Worm (Caenorhabditis elegans) whole organism, young adult: ENCODE results near the gene pmk-3.

Source experiments
- C06A6.2 ChIP-seq: fragments of 200-800 bp; sonication (Bioruptor generic); conservative IDR thresholded peaks from 2 replicates; pipeline ENCODE4 v1.3.6; 2022; ENCODE audit warnings: missing genetic modification characterization, missing compliant biosample characterization
- C17E4.6 ChIP-seq: fragments of 200-800 bp; sonication (Bioruptor generic); IDR thresholded peaks from 2 replicates; pipeline ENCODE4 v1.3.6; 2022; ENCODE audit warnings: missing genetic modification reagents, missing genetic modification characterization, missing compliant biosample characterization
- F10E7.11 ChIP-seq: sonication (generic microtip); optimal IDR thresholded peaks from 2 replicates; lab custom pipeline; 2017; ENCODE audit warnings: mild to moderate bottlenecking, missing genetic modification characterization, moderate library complexity, missing compliant biosample characterization
- F33H1.4 ChIP-seq: fragments of 200-800 bp; sonication (Bioruptor generic); IDR thresholded peaks from 2 replicates; pipeline ENCODE4 v1.3.6; 2022; ENCODE audit warnings: missing genetic modification reagents, missing genetic modification characterization, missing compliant biosample characterization
- F49E8.2 ChIP-seq: sonication (generic microtip); optimal IDR thresholded peaks from 3 replicates; lab custom pipeline; 2017; ENCODE audit warnings: missing genetic modification characterization, mild to moderate bottlenecking, missing compliant biosample characterization, antibody characterized with exemption, moderate library complexity; ENCODE audit not compliant: insufficient read depth
- Y53F4B.3 ChIP-seq: fragments of 200-800 bp; sonication (Bioruptor generic); IDR thresholded peaks from 2 replicates; pipeline ENCODE4 v1.3.6; 2022; ENCODE audit warnings: missing genetic modification reagents, missing genetic modification characterization, missing compliant biosample characterization
- Y56A3A.18 ChIP-seq: fragments of 200-800 bp; sonication (Bioruptor generic); IDR thresholded peaks from 2 replicates; pipeline ENCODE4 v1.3.6; 2022; ENCODE audit warnings: missing genetic modification reagents, missing genetic modification characterization, missing compliant biosample characterization
- Y67H2A.10 ChIP-seq: fragments of 200-800 bp; sonication (Bioruptor generic); conservative IDR thresholded peaks from 2 replicates; pipeline ENCODE4 v1.3.6; 2022; ENCODE audit warnings: missing genetic modification reagents, missing genetic modification characterization, missing compliant biosample characterization
- akir-1 ChIP-seq: fragments of 200-800 bp; sonication (Bioruptor generic); optimal IDR thresholded peaks from 2 replicates; lab custom pipeline; 2018; ENCODE audit warnings: mild to moderate bottlenecking, missing genetic modification characterization, moderate library complexity, missing compliant biosample characterization
- ama-1 ChIP-seq, 3 experiments: fragments of 150-350 bp in 1 of 3; sonication (generic microtip) in 2 of 3; optimal IDR thresholded peaks; 2 replicates each; lab custom pipeline; 2014 to 2018; ENCODE audit warnings: missing biosample characterization in 2 of 3, missing genetic modification characterization in 2 of 3, missing genetic modification reagents in 2 of 3
- aptf-3 ChIP-seq: fragments of 200-800 bp; sonication (Bioruptor generic); IDR thresholded peaks from 2 replicates; pipeline ENCODE4 v1.3.6; 2022; ENCODE audit warnings: missing genetic modification characterization, missing compliant biosample characterization
- attf-5 ChIP-seq: fragments of 200-800 bp; sonication (Bioruptor generic); optimal IDR thresholded peaks from 2 replicates; lab custom pipeline; 2018; ENCODE audit warnings: mild to moderate bottlenecking, missing genetic modification characterization, missing compliant biosample characterization
- bed-2 ChIP-seq: fragments of 200-800 bp; sonication (Bioruptor generic); IDR thresholded peaks from 2 replicates; pipeline ENCODE4 v1.3.6; 2022; ENCODE audit warnings: missing genetic modification reagents, missing genetic modification characterization, missing compliant biosample characterization
- ceh-40 ChIP-seq: fragments of 200-800 bp; sonication (Bioruptor generic); IDR thresholded peaks from 2 replicates; pipeline ENCODE4 v1.3.6; 2022; ENCODE audit warnings: missing genetic modification characterization, missing compliant biosample characterization
- ceh-58 ChIP-seq: fragments of 200-800 bp; sonication (Bioruptor generic); IDR thresholded peaks from 2 replicates; pipeline ENCODE4 v1.3.6; 2022; ENCODE audit warnings: missing genetic modification characterization, missing compliant biosample characterization
- chd-7 ChIP-seq: sonication (generic microtip); optimal IDR thresholded peaks from 2 replicates; lab custom pipeline; 2016; ENCODE audit warnings: mild to moderate bottlenecking, missing genetic modification characterization, moderate library complexity, missing compliant biosample characterization
- egl-18 ChIP-seq: fragments of 200-800 bp; sonication (Bioruptor generic); IDR thresholded peaks from 2 replicates; pipeline ENCODE4 v1.3.6; 2022; ENCODE audit warnings: missing genetic modification reagents, missing genetic modification characterization, missing compliant biosample characterization
- egl-44 ChIP-seq: fragments of 200-800 bp; sonication (Bioruptor generic); IDR thresholded peaks from 2 replicates; pipeline ENCODE4 v1.3.6; 2022; ENCODE audit warnings: missing genetic modification reagents, missing genetic modification characterization, missing compliant biosample characterization
- hmg-1.2 ChIP-seq: fragments of 200-800 bp; sonication (Bioruptor generic); IDR thresholded peaks from 2 replicates; pipeline ENCODE4 v1.3.6; 2022; ENCODE audit warnings: missing genetic modification reagents, missing genetic modification characterization, missing compliant biosample characterization
- lin-35 ChIP-seq, 3 experiments: fragments of 150-350 bp in 2 of 3; sonication (generic microtip) in 1 of 3; optimal IDR thresholded peaks; 2 replicates each; lab custom pipeline; 2014 to 2018; ENCODE audit warnings: missing biosample characterization in 3 of 3, missing genetic modification characterization in 3 of 3, missing genetic modification reagents in 3 of 3
- lin-54 ChIP-seq: fragments of 200-800 bp; sonication (Bioruptor generic); optimal IDR thresholded peaks from 2 replicates; lab custom pipeline; 2018; ENCODE audit warnings: mild to moderate bottlenecking, missing genetic modification characterization, missing compliant biosample characterization
- lsl-1 ChIP-seq: fragments of 200-800 bp; sonication (Bioruptor generic); optimal IDR thresholded peaks from 2 replicates; lab custom pipeline; 2018; ENCODE audit warnings: mild to moderate bottlenecking, missing genetic modification characterization, moderate library complexity, missing compliant biosample characterization
- madf-10 ChIP-seq: sonication (generic microtip); optimal IDR thresholded peaks from 2 replicates; lab custom pipeline; 2016; ENCODE audit warnings: mild to moderate bottlenecking, missing genetic modification characterization, missing compliant biosample characterization
- madf-3 ChIP-seq: fragments of 200-800 bp; sonication (Bioruptor generic); IDR thresholded peaks from 2 replicates; pipeline ENCODE4 v1.3.6; 2022; ENCODE audit warnings: missing genetic modification reagents, missing genetic modification characterization, missing compliant biosample characterization
- madf-8 ChIP-seq: fragments of 200-800 bp; sonication (Bioruptor generic); conservative IDR thresholded peaks from 2 replicates; pipeline ENCODE4 v1.3.6; 2022; ENCODE audit warnings: missing genetic modification reagents, missing genetic modification characterization, missing compliant biosample characterization
- mcd-1 ChIP-seq: fragments of 200-800 bp; sonication (Bioruptor generic); IDR thresholded peaks from 2 replicates; pipeline ENCODE4 v1.3.6; 2022; ENCODE audit warnings: missing genetic modification reagents, missing genetic modification characterization, missing compliant biosample characterization
- nfyb-1 ChIP-seq: fragments of 200-800 bp; sonication (Bioruptor generic); IDR thresholded peaks from 2 replicates; pipeline ENCODE4 v1.3.6; 2022; ENCODE audit warnings: missing genetic modification reagents, missing genetic modification characterization, missing compliant biosample characterization
- nhr-80 ChIP-seq: sonication (generic microtip); optimal IDR thresholded peaks from 2 replicates; lab custom pipeline; 2016; ENCODE audit warnings: missing genetic modification characterization, missing compliant biosample characterization
- nhr-90 ChIP-seq: sonication (generic microtip); optimal IDR thresholded peaks from 2 replicates; lab custom pipeline; 2016; ENCODE audit warnings: missing genotype, mild to moderate bottlenecking, missing genetic modification characterization, missing compliant biosample characterization
- rcor-1 ChIP-seq: fragments of 200-800 bp; sonication (Bioruptor generic); IDR thresholded peaks from 2 replicates; pipeline ENCODE4 v1.3.6; 2022; ENCODE audit warnings: missing genetic modification reagents, missing genetic modification characterization, missing compliant biosample characterization
- snpc-1.3 ChIP-seq: sonication (generic microtip); optimal IDR thresholded peaks from 2 replicates; lab custom pipeline; 2017; ENCODE audit warnings: missing genetic modification characterization, mild to moderate bottlenecking, missing compliant biosample characterization, antibody characterized with exemption, moderate library complexity, missing genotype, missing genetic modification reagents; ENCODE audit not compliant: insufficient read depth
- tlf-1 ChIP-seq: fragments of 200-800 bp; sonication (Bioruptor generic); optimal IDR thresholded peaks from 2 replicates; lab custom pipeline; 2018; ENCODE audit warnings: mild to moderate bottlenecking, missing genetic modification characterization, missing compliant biosample characterization
- unc-130 ChIP-seq: sonication (generic microtip); optimal IDR thresholded peaks from 2 replicates; lab custom pipeline; 2016; ENCODE audit warnings: missing genetic modification reagents, missing genetic modification characterization, missing compliant biosample characterization
- xnd-1 ChIP-seq: sonication (generic microtip); optimal IDR thresholded peaks from 2 replicates; lab custom pipeline; 2016; ENCODE audit warnings: missing genotype, missing genetic modification reagents, missing genetic modification characterization, missing compliant biosample characterization
- ztf-25 ChIP-seq: fragments of 200-800 bp; sonication (Bioruptor generic); IDR thresholded peaks from 2 replicates; pipeline ENCODE4 v1.3.6; 2022; ENCODE audit warnings: missing genetic modification reagents, missing genetic modification characterization, missing compliant biosample characterization

pmk-3 gene

ce11 chrIV:8152145-8152544, 13.1 kb downstream of the pmk-3 start, which contains the start of gene faah-2:
Gene faah-2, plus strand, starts transcription at chrIV:8152445.
- TF ChIP-seq bed-2 (GFP tag; lab: Robert Waterston, UW) = no peak
- no peak for TF ChIP-seq akir-1 (GFP tag; lab: Kevin White, UChicago)
- TF ChIP-seq F49E8.2 = no peak
- TF ChIP-seq egl-18 (GFP tag; lab: Robert Waterston, UW) = no peak
- TF ChIP-seq chd-7 (tag; lab: Kevin White, UChicago) = no peak
- no peak for TF ChIP-seq nhr-90 (tag; lab: Kevin White, UChicago)
- no peak for TF ChIP-seq F33H1.4 (GFP tag; lab: Robert Waterston, UW)
- TF ChIP-seq lin-54 (GFP tag; lab: Kevin White, UChicago) = no peak
- no peak for TF ChIP-seq lsl-1
- TF ChIP-seq lin-35 (GFP tag; optimal IDR thresholded peaks at IDR 0.05; lab: Kevin White, UChicago) = no peak
- no peak for TF ChIP-seq Y56A3A.18 (GFP tag; lab: Robert Waterston, UW)
- TF ChIP-seq rcor-1 (GFP tag; lab: Robert Waterston, UW) = no peak

- peak; percentile 16 for TF ChIP-seq nhr-80
- TF ChIP-seq mcd-1 (GFP tag; lab: Robert Waterston, UW) = no peak
- TF ChIP-seq nfyb-1 (GFP tag; lab: Robert Waterston, UW) = 0 out of 2 replicates have a peak, but pooled peaks have one; percentile 13
Observed at ce11 chrIV:8152688-8153087, 13.7 kb downstream of the pmk-3 start.

- no peak for TF ChIP-seq aptf-3
- TF ChIP-seq hmg-1.2 (GFP tag; lab: Robert Waterston, UW) = 0 out of 2 replicates have a peak, but pooled peaks have one; percentile 10
Observed at ce11 chrIV:8153163-8153562, 14.1 kb downstream of the pmk-3 start.

- TF ChIP-seq nhr-90 (tag; lab: Kevin White, UChicago) = peak; percentile 20
- TF ChIP-seq ceh-58 (GFP tag; lab: Robert Waterston, UW) = no peak
- no peak for TF ChIP-seq ceh-40 (GFP tag; lab: Robert Waterston, UW)
- no peak for TF ChIP-seq snpc-1.3
Observed at ce11 chrIV:8154966-8155365, 15.9 kb downstream of the pmk-3 start.

ce11 chrIV:8157161-8157560, 18.1 kb downstream of the pmk-3 start, which contains the start of gene B0218.5:
Gene B0218.5, minus strand, starts transcription at chrIV:8157261.
- no peak for TF ChIP-seq madf-8 (GFP tag; lab: Robert Waterston, UW)
- no peak for TF ChIP-seq F10E7.11 (tag; lab: Kevin White, UChicago)
- TF ChIP-seq Y53F4B.3 = no peak
- no peak for TF ChIP-seq madf-10
- no peak for TF ChIP-seq C17E4.6
- TF ChIP-seq Y67H2A.10 (GFP tag; lab: Robert Waterston, UW) = no peak
- TF ChIP-seq madf-3 = no peak
- no peak for TF ChIP-seq xnd-1 (tag; lab: Kevin White, UChicago)
- TF ChIP-seq C06A6.2 (GFP tag; lab: Robert Waterston, UW) = no peak
- TF ChIP-seq egl-44 = no peak
- TF ChIP-seq attf-5 (GFP tag; lab: Kevin White, UChicago) = no peak
- no peak for TF ChIP-seq ama-1 (optimal IDR thresholded peaks at IDR 0.05; lab: Kevin White, UChicago)
- no peak for TF ChIP-seq ama-1 (GFP tag; optimal IDR thresholded peaks at IDR 0.05; lab: Kevin White, UChicago)
- no peak for TF ChIP-seq unc-130 (GFP tag; lab: Kevin White, UChicago)
- TF ChIP-seq ztf-25 = no peak
- no peak for TF ChIP-seq egl-18 (GFP tag; lab: Robert Waterston, UW)
- TF ChIP-seq snpc-1.3 = no peak
- TF ChIP-seq tlf-1 (GFP tag; lab: Kevin White, UChicago) = no peak
- no peak for TF ChIP-seq ceh-40 (GFP tag; lab: Robert Waterston, UW)
